Worm (Caenorhabditis elegans): ENCODE data around the gene mab-10.

Gene mab-10

DNA sequence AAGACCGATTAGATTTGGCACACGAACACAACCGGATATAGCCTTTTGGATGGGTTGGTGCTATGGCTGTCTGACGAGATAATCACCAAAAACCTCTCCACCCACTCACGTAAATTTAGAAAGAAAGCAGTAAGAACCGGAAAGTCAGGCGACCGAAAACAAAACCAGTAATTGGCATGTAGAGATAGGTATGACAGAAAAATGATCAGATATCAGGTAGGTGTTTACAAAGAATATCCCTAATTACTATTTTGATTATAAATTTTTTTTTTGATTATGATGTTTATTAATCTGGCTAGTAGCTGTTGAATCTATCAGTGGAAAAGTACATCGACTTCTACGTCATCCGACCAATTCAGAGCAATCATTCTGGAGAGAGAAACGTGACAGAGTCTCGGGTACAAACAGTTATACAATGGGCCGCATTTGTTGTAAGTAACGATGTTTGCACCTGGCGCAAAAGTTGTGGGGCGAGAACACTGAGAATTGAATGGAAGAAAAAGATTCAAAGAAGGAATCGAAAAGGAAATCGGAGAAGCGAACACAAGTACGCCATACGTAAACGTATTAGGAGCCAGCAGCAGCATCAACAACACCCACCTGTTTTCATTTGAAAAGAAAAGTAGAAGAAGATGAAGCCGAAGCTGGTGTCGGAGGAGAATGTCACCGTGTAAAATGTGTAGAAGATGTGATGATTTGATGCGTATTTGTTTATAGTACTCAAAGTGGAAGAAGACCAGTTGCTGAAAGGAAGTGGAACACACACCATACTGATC lies 23.2 kb downstream of the mab-10 start:
- peak; percentile 92 for TF ChIP-seq aha-1 (tag)
- TF ChIP-seq lir-3 (tag; optimal IDR thresholded peaks at IDR 0.05): no peak
- 0 out of 2 replicates have a peak, but pooled peaks have one; percentile 16 for TF ChIP-seq madf-9 (GFP tag; conservative IDR thresholded peaks at IDR 0.05)
- no peak for TF ChIP-seq ztf-7 (tag; optimal IDR thresholded peaks at IDR 0.05)
- TF ChIP-seq mdl-1 (tag; optimal IDR thresholded peaks at IDR 0.05): peak in 1 of 2 experiments; percentile 15
- TF ChIP-seq unc-62 (GFP tag; optimal IDR thresholded peaks at IDR 0.05 in 1 of 2): peak in 1 of 2 experiments; percentile 91
- TF ChIP-seq unc-62 (tag; optimal IDR thresholded peaks at IDR 0.05): no peak
- peak; percentile 14 for TF ChIP-seq rbr-2 (tag; optimal IDR thresholded peaks at IDR 0.05)
- no peak for TF ChIP-seq php-3 (GFP tag; IDR thresholded peaks at IDR 0.05)
- TF ChIP-seq nhr-237 (tag; optimal IDR thresholded peaks at IDR 0.05): no peak
- TF ChIP-seq madf-5 (GFP tag; IDR thresholded peaks at IDR 0.05): 0 out of 4 replicates have a peak, but pooled peaks of 1 of the 2 experiments have one; percentile 7
- TF ChIP-seq hlh-30 (tag; optimal IDR thresholded peaks at IDR 0.05; ENCODE audit: insufficient read depth): peak; percentile 14
- TF ChIP-seq hlh-11 (tag; optimal IDR thresholded peaks at IDR 0.05): no peak
- no peak for TF ChIP-seq gei-8 (GFP tag; optimal IDR thresholded peaks at IDR 0.05)
- no peak for TF ChIP-seq hif-1 (tag; optimal IDR thresholded peaks at IDR 0.05)
- no peak for TF ChIP-seq ceh-44 (GFP tag; IDR thresholded peaks at IDR 0.05)
- peak; percentile 25 for TF ChIP-seq nhr-11 (tag; optimal IDR thresholded peaks at IDR 0.05)
- peak; percentile 79 for TF ChIP-seq ama-1 (optimal IDR thresholded peaks at IDR 0.05)
- peak; percentile 31 for TF ChIP-seq mep-1 (tag; optimal IDR thresholded peaks at IDR 0.05)

DNA sequence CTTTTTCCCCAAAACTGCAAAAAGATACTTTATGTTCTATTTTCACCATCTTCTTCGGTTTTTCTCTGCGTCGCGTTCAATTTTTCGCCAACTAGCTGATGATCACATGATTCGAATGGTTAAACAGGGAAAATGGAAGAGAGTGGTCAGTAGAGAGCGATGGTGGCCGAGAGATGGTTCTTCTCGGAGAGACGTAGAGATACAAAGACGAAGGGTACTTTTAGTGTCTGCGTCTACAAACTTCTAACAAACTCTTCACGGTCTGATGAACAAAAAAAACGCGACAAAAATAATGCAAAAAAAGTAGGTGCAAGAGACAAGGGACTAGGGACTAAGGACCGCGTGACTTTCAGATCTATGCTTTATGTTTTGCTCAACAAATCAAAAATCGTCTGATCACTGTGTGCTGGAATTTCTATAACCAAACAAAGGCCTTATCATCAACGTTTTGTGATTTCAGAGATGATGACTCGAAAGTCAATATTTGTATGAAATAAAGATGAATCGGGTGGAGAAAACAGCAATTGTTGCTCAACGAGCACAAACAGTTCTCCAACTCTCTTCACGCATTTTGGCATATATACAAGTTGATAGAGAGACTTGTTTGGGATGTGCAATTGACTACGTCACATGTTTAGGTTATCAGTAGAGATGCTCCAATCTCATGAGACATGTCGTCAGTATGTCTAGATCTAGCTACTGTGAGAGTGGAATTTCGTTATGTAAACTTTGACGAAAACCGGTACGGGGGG lies 24.3 kb downstream of the mab-10 start:
- TF ChIP-seq daf-19 (GFP tag; conservative IDR thresholded peaks at IDR 0.05): no peak
- TF ChIP-seq ctbp-1 (GFP tag; IDR thresholded peaks at IDR 0.05): peak; percentile 80
- TF ChIP-seq nhr-102 (tag; optimal IDR thresholded peaks at IDR 0.05): peak; percentile 72
- TF ChIP-seq egl-43 (GFP tag; IDR thresholded peaks at IDR 0.05): peak; percentile 77
- no peak for TF ChIP-seq ceh-62 (tag; optimal IDR thresholded peaks at IDR 0.05)
- peak; percentile 89 for TF ChIP-seq mep-1 (tag; optimal IDR thresholded peaks at IDR 0.05)
- peak; percentile 52 for TF ChIP-seq zag-1 (tag; optimal IDR thresholded peaks at IDR 0.05)
- peak; percentile 64 for TF ChIP-seq nhr-76 (tag; optimal IDR thresholded peaks at IDR 0.05)
- TF ChIP-seq dve-1 (tag; optimal IDR thresholded peaks at IDR 0.05; ENCODE audit: insufficient read depth): peak; percentile 96
- TF ChIP-seq arid-1 (GFP tag; conservative IDR thresholded peaks at IDR 0.05): peak; percentile 28; the same call in 1 of the 2 replicates
- TF ChIP-seq D1046.2 (GFP tag; IDR thresholded peaks at IDR 0.05): no peak
- TF ChIP-seq lin-38 (GFP tag; IDR thresholded peaks at IDR 0.05): peak; percentile 63
- no peak for TF ChIP-seq zip-11 (GFP tag; IDR thresholded peaks at IDR 0.05)
- TF ChIP-seq skn-1 (tag; optimal IDR thresholded peaks at IDR 0.05): no peak
- peak; percentile 6; the same call in 1 of the 2 replicates for TF ChIP-seq ZK337.2 (GFP tag; IDR thresholded peaks at IDR 0.05)
- peak; percentile 14 for TF ChIP-seq ceh-28 (tag; optimal IDR thresholded peaks at IDR 0.05)
- TF ChIP-seq fkh-10 (GFP tag; optimal IDR thresholded peaks at IDR 0.05): peak; percentile 91
- peak; percentile 81 for TF ChIP-seq nhr-25 (tag; optimal IDR thresholded peaks at IDR 0.05; ENCODE audit: borderline replicate concordance, insufficient read depth)
- peak; percentile 24; the same call in 1 of the 2 replicates for TF ChIP-seq nhr-41 (GFP tag; IDR thresholded peaks at IDR 0.05)
- peak; percentile 64 for TF ChIP-seq dpl-1 (GFP tag; optimal IDR thresholded peaks at IDR 0.05)
- no peak; a peak in 1 of 4 replicates for TF ChIP-seq madf-5 (GFP tag; IDR thresholded peaks at IDR 0.05)
- peak; percentile 60; the same call in 1 of the 2 replicates for TF ChIP-seq nhr-42 (GFP tag; IDR thresholded peaks at IDR 0.05)
- TF ChIP-seq unc-62 (GFP tag; optimal IDR thresholded peaks at IDR 0.05 in 1 of 2): peak in 1 of 2 experiments; percentile 100
- TF ChIP-seq unc-62 (tag; optimal IDR thresholded peaks at IDR 0.05): no peak
- peak; percentile 61 for TF ChIP-seq ztf-7 (tag; optimal IDR thresholded peaks at IDR 0.05)
- peak; percentile 82 for TF ChIP-seq ama-1 (optimal IDR thresholded peaks at IDR 0.05)
- no peak for TF ChIP-seq unc-130 (GFP tag; optimal IDR thresholded peaks at IDR 0.05)
- TF ChIP-seq lir-3 (tag; optimal IDR thresholded peaks at IDR 0.05): no peak
- TF ChIP-seq tag-97 (GFP tag; IDR thresholded peaks at IDR 0.05): no peak
- no peak for TF ChIP-seq snpc-4 (tag; optimal IDR thresholded peaks at IDR 0.05)
- peak; percentile 83 for TF ChIP-seq rbr-2 (tag; optimal IDR thresholded peaks at IDR 0.05)
- no peak for TF ChIP-seq daf-8 (GFP tag; IDR thresholded peaks at IDR 0.05)
- TF ChIP-seq T26A8.4 (GFP tag; IDR thresholded peaks at IDR 0.05): peak; percentile 67
- peak; percentile 95 for TF ChIP-seq nhr-48 (tag; optimal IDR thresholded peaks at IDR 0.05)
- no peak for TF ChIP-seq snpc-1.2 (GFP tag; IDR thresholded peaks at IDR 0.05)
